Fruit fly (Drosophila melanogaster) whole organism, wandering third instar larva: ENCODE data around the gene CG8870.

Experiments
- Abd-B ChIP-seq: fragments of >200 bp; optimal IDR thresholded peaks from 2 replicates; lab custom pipeline; 2017; ENCODE audit warnings: missing biosample characterization, missing genetic modification characterization
- Hr78 ChIP-seq: fragments of >200 bp; optimal IDR thresholded peaks from 2 replicates; lab custom pipeline; 2017; ENCODE audit warnings: missing biosample characterization, missing genetic modification characterization
- OdsH ChIP-seq: fragments of 200-800 bp; sonication (Bioruptor generic); optimal IDR thresholded peaks from 2 replicates; lab custom pipeline; 2016; ENCODE audit warnings: missing biosample characterization, mild to moderate bottlenecking, missing genetic modification characterization
- fru ChIP-seq: fragments of 200-800 bp; sonication (Bioruptor generic); optimal IDR thresholded peaks from 3 replicates; lab custom pipeline; 2016; ENCODE audit warnings: missing biosample characterization, mild to moderate bottlenecking, missing genetic modification characterization
- lola ChIP-seq: fragments of >200 bp; optimal IDR thresholded peaks from 2 replicates; lab custom pipeline; 2017; ENCODE audit warnings: missing biosample characterization, missing genetic modification characterization
- psq ChIP-seq: fragments of 200-800 bp; sonication (Bioruptor generic); optimal IDR thresholded peaks from 3 replicates; lab custom pipeline; 2017; ENCODE audit warnings: missing biosample characterization, mild to moderate bottlenecking, missing genetic modification characterization, moderate library complexity
- rgr ChIP-seq: fragments of 200-800 bp; sonication (Bioruptor generic); optimal IDR thresholded peaks from 3 replicates; lab custom pipeline; 2016; ENCODE audit warnings: missing biosample characterization, mild to moderate bottlenecking, missing genetic modification characterization

DNA sequence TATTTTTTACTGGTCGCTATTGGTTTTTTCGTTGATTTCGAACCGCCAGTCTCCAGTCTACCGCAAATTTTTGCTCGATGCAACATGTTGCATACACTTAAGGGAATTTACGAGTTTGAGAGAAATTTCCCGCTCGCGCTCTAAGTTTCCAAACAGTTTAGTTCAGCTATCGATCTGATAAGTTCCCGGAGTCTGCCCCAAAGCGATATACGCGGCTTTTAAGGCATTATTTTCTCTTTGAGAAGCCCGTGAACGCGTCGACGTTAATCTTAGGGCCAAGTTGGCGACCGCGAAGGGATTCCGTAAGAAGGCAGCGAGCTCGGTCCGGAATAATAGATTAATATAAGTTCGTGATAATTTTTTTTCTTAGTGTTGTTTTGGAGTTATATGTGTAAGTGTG is 4.7 kb upstream of the CG8870 start:
- no peak for TF ChIP-seq Hr78 (GFP tag; lab: Kevin White, UChicago)
- no peak for TF ChIP-seq OdsH (GFP tag; lab: Kevin White, UChicago)
- no peak for TF ChIP-seq psq (GFP tag; lab: Kevin White, UChicago)
- TF ChIP-seq rgr (GFP tag; lab: Kevin White, UChicago) = no peak
- no peak for TF ChIP-seq fru (GFP tag; lab: Kevin White, UChicago)
- no peak for TF ChIP-seq lola (GFP tag; lab: Kevin White, UChicago)
- no peak for TF ChIP-seq Abd-B
